Worm (Caenorhabditis elegans) whole organism, L4/young adult: Measurements from ENCODE around the gene C26B9.7.

ENCODE experiments used
- W03F9.2 ChIP-seq: fragments of 150-350 bp; optimal IDR thresholded peaks from 2 replicates; lab custom pipeline; 2014; ENCODE audit warnings: missing biosample characterization, missing genetic modification characterization
- dao-5 ChIP-seq: sonication (generic microtip); optimal IDR thresholded peaks from 2 replicates; lab custom pipeline; 2016; ENCODE audit warnings: missing genotype, missing genetic modification characterization, moderate library complexity, missing compliant biosample characterization

ce11 chrX:5354022-5354876 lies 12.1 kb downstream of the C26B9.7 start, which contains the start of gene pfn-2:
- peak; percentile 17 for TF ChIP-seq dao-5
- TF ChIP-seq W03F9.2 (tag; lab: Kevin White, UChicago), result no peak
